Worm (Caenorhabditis elegans): ENCODE results near the gene T24C12.1.

The T24C12.1 gene

DNA sequence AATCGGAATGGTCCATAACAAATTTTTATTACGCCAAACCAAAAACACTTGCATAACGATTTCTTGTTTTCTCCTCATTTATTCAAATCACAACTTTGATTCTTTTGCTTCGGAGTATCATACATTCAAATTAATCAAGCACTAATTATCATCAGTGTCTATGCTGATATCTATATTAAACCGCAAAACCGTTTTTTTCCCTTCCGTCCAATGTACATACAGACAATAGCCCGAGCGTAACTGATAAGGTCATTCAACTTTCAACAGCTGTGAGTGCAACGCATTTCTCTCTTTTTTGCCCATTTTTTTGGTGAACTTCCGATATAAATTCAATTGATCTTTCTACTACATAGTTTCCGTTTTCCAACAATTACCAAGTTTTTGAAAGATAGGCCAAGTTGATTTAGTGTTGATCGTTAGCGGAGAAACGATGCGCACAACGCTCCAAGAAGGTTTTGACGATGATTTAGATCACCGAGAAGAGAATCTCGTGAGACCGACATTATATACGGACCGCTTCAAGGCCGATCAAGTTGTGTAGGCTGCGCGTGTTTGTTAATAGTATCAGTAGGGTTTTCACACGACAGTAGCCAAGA lies 21.4 kb upstream of the T24C12.1 start:
- TF ChIP-seq ztf-3 (GFP tag; optimal IDR thresholded peaks at IDR 0.05) (no peak), atf-7 (tag; optimal IDR thresholded peaks at IDR 0.05) (no peak), Y79H2A.3 (GFP tag; conservative IDR thresholded peaks at IDR 0.05) (no peak), bed-1 (GFP tag; IDR thresholded peaks at IDR 0.05) (no peak)

ce11 chrX:2178410-2178944 lies 20.8 kb upstream of the T24C12.1 start:
- TF ChIP-seq hmg-20 (GFP tag; IDR thresholded peaks at IDR 0.05), result no peak
- no peak for TF ChIP-seq B0019.2 (GFP tag; conservative IDR thresholded peaks at IDR 0.05)
- no peak for TF ChIP-seq pha-4 (tag; optimal IDR thresholded peaks at IDR 0.05)
- TF ChIP-seq F23B12.7 (tag; optimal IDR thresholded peaks at IDR 0.05; ENCODE audit: insufficient read depth), result no peak
- TF ChIP-seq atf-7 (tag; optimal IDR thresholded peaks at IDR 0.05), result no peak
- peak; percentile 57 for TF ChIP-seq nhr-80 (tag; optimal IDR thresholded peaks at IDR 0.05)
- TF ChIP-seq unc-62 (GFP tag; optimal IDR thresholded peaks at IDR 0.05), result no peak
- TF ChIP-seq F57C9.4 (tag; optimal IDR thresholded peaks at IDR 0.05), result no peak
- no peak for TF ChIP-seq bed-2 (GFP tag; IDR thresholded peaks at IDR 0.05)

- no peak for TF ChIP-seq attf-6 (GFP tag; IDR thresholded peaks at IDR 0.05)
- TF ChIP-seq let-607 (tag; optimal IDR thresholded peaks at IDR 0.05), result no peak
- TF ChIP-seq B0019.2 (GFP tag; conservative IDR thresholded peaks at IDR 0.05), result no peak
- no peak for TF ChIP-seq attf-5 (GFP tag; optimal IDR thresholded peaks at IDR 0.05)
- TF ChIP-seq tbp1 (GFP tag; optimal IDR thresholded peaks at IDR 0.05), result no peak
- no peak for TF ChIP-seq hmg-1.2 (GFP tag; IDR thresholded peaks at IDR 0.05)
- no peak for TF ChIP-seq madf-8 (GFP tag; conservative IDR thresholded peaks at IDR 0.05)
- TF ChIP-seq sptf-2 (GFP tag; optimal IDR thresholded peaks at IDR 0.05), result no peak
- no peak for TF ChIP-seq ceh-100 (GFP tag; IDR thresholded peaks at IDR 0.05)
- TF ChIP-seq ztf-25 (GFP tag; IDR thresholded peaks at IDR 0.05), result no peak
- no peak for TF ChIP-seq lir-1 (GFP tag; conservative IDR thresholded peaks at IDR 0.05)
- no peak for TF ChIP-seq snpc-3.4 (tag; optimal IDR thresholded peaks at IDR 0.05)
- no peak for TF ChIP-seq ets-4 (GFP tag; optimal IDR thresholded peaks at IDR 0.05)
- no peak for TF ChIP-seq tbx-9 (tag; optimal IDR thresholded peaks at IDR 0.05; ENCODE audit: borderline replicate concordance)
- no peak for TF ChIP-seq F57C9.4 (tag; optimal IDR thresholded peaks at IDR 0.05)
- TF ChIP-seq F52B5.7 (tag; optimal IDR thresholded peaks at IDR 0.05), result no peak
- no peak for TF ChIP-seq die-1 (tag; optimal IDR thresholded peaks at IDR 0.05)
- TF ChIP-seq xnd-1 (tag; optimal IDR thresholded peaks at IDR 0.05), result no peak
- no peak for TF ChIP-seq madf-10 (tag; optimal IDR thresholded peaks at IDR 0.05)
Observed at ce11 chrX:2180588-2180987, 18.7 kb upstream of the T24C12.1 start, which contains the start of gene F48B9.1. Gene F48B9.1 (plus strand): TSS chrX:2180888.

ce11 chrX:2188885-2189284 lies 10.4 kb upstream of the T24C12.1 start:
- TF ChIP-seq hmg-1.2 (GFP tag; IDR thresholded peaks at IDR 0.05), result no peak
- TF ChIP-seq dox-1 (GFP tag; IDR thresholded peaks at IDR 0.05), result no peak

DNA sequence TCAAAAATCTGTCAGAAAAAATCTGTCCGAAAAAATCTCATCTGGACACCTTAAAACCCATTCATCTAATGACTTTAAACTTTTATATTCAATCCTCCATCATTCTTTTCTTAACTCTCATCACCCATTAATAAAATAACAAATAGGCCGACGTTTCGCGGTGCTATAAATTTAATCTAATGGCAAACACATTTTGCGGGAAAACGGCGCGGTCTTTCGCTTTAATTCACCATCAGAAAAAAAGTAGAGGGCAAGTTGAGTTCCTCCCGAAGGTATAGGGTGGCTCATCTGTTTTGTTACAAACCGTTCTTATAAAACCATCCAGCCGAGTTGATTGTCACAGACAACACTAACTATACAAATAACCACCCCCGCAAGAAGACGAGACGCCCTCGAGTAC lies 8.5 kb upstream of the T24C12.1 start:
- TF ChIP-seq xnd-1 (tag; optimal IDR thresholded peaks at IDR 0.05) (no peak), akir-1 (GFP tag; optimal IDR thresholded peaks at IDR 0.05) (no peak), nhr-80 (tag; optimal IDR thresholded peaks at IDR 0.05) (no peak), F37B4.10 (GFP tag; IDR thresholded peaks at IDR 0.05) (no peak), lin-54 (GFP tag; optimal IDR thresholded peaks at IDR 0.05) (no peak), Y53F4B.3 (GFP tag; IDR thresholded peaks at IDR 0.05) (no peak), rec-8 (tag; optimal IDR thresholded peaks at IDR 0.05) (no peak)

Data from whole organism, young adult.